Fruit fly (Drosophila melanogaster) whole organism, adult: Measurements from ENCODE around the gene tho2.

Source experiments
- CG12768 ChIP-seq: fragments of 200-800 bp; sonication (Bioruptor generic); optimal IDR thresholded peaks from 2 replicates; lab custom pipeline; 2017; ENCODE audit warnings: missing biosample characterization, missing genetic modification characterization, mild to moderate bottlenecking, moderate library complexity, missing genetic modification reagents
- Hr96 ChIP-seq: fragments of 200-800 bp; sonication (Bioruptor generic); optimal IDR thresholded peaks from 2 replicates; lab custom pipeline; 2016; ENCODE audit warnings: missing biosample characterization, missing genetic modification characterization
- cnc ChIP-seq, 2 experiments: fragments of >200 bp; optimal IDR thresholded peaks; 2 replicates each; lab custom pipeline; 2017

DNA sequence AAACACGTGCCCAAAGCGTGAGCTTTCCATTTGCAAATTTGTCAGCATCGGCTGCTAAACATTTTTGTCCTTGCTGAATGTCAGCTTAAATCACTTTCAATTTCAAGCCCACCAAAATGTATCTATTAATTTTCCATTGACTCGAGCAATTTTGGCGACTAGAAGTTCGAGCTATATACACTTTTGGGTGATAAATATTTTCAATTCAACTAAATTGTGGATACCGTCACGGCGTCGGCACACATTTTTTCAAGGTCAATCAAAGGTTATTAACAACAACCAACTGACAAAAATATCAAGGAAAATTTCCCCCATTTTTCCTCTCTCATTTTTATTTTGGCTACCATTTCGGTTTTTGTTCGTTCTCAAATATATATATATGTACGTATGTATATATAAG lies 12.8 kb downstream of the tho2 start:
- TF ChIP-seq Hr96 (GFP tag; lab: Kevin White, UChicago): no peak
- no peak for TF ChIP-seq CG12768 (GFP tag; lab: Kevin White, UChicago)
- no peak for TF ChIP-seq cnc (optimal IDR thresholded peaks at IDR 0.05; lab: Kevin White, UChicago)
